Fruit fly (Drosophila melanogaster): ENCODE measurements around the gene CG13073.

- peak; percentile 60; the same call in 1 of the 3 replicates for TF ChIP-seq fd96Ca (GFP tag; IDR thresholded peaks at IDR 0.05)
- TF ChIP-seq Pif1B (GFP tag; optimal IDR thresholded peaks at IDR 0.05), result peak; percentile 39
- TF ChIP-seq D1 (tag; optimal IDR thresholded peaks at IDR 0.05), result no peak
- TF ChIP-seq gl (tag; optimal IDR thresholded peaks at IDR 0.05), result peak; percentile 48
- TF ChIP-seq CG15710 (tag; optimal IDR thresholded peaks at IDR 0.05), result no peak
- TF ChIP-seq CG8159 (tag; optimal IDR thresholded peaks at IDR 0.05), result no peak
- TF ChIP-seq CG17806 (tag; optimal IDR thresholded peaks at IDR 0.05), result no peak
Observed at dm6 chr3L:16190885-16191284, 26.2 kb downstream of the CG13073 start.
